Worm (Caenorhabditis elegans) whole organism, late embryonic: Measurements from ENCODE around the gene ttr-25.

Experiments
- C38D4.7 ChIP-seq: fragments of 200-800 bp; sonication (Bioruptor generic); optimal IDR thresholded peaks from 2 replicates; lab custom pipeline; 2018; ENCODE audit warnings: mild to moderate bottlenecking, missing genetic modification characterization, moderate library complexity, missing compliant biosample characterization
- T23F11.4 ChIP-seq: fragments of 200-800 bp; sonication (Bioruptor generic); optimal IDR thresholded peaks from 2 replicates; lab custom pipeline; 2018; ENCODE audit warnings: mild to moderate bottlenecking, missing genetic modification characterization, missing compliant biosample characterization
- ceh-19 ChIP-seq: fragments of 200-800 bp; sonication (Bioruptor generic); optimal IDR thresholded peaks from 2 replicates; lab custom pipeline; 2018; ENCODE audit warnings: mild to moderate bottlenecking, missing genetic modification characterization, missing compliant biosample characterization
- ceh-6 ChIP-seq: fragments of 200-800 bp; sonication (Bioruptor generic); optimal IDR thresholded peaks from 2 replicates; lab custom pipeline; 2018; ENCODE audit warnings: mild to moderate bottlenecking, missing genetic modification characterization, missing compliant biosample characterization
- elt-2 ChIP-seq: sonication (generic microtip); optimal IDR thresholded peaks from 2 replicates; lab custom pipeline; 2016; ENCODE audit warnings: missing genetic modification reagents, missing genetic modification characterization, missing compliant biosample characterization
- hlh-15 ChIP-seq: sonication (generic microtip); optimal IDR thresholded peaks from 2 replicates; lab custom pipeline; 2016; ENCODE audit warnings: missing genetic modification characterization, missing compliant biosample characterization
- lin-11 ChIP-seq: fragments of 200-800 bp; sonication (Bioruptor generic); optimal IDR thresholded peaks from 2 replicates; lab custom pipeline; 2018; ENCODE audit warnings: mild to moderate bottlenecking, missing genetic modification characterization, missing compliant biosample characterization
- pqm-1 ChIP-seq: sonication (generic microtip); optimal IDR thresholded peaks from 2 replicates; lab custom pipeline; 2016; ENCODE audit warnings: missing genetic modification characterization, missing compliant biosample characterization
- pros-1 ChIP-seq: fragments of 150-350 bp; optimal IDR thresholded peaks from 2 replicates; lab custom pipeline; 2014; ENCODE audit warnings: missing biosample characterization, missing genetic modification reagents, missing genetic modification characterization
- tbx-2 ChIP-seq: sonication (generic microtip); optimal IDR thresholded peaks from 2 replicates; lab custom pipeline; 2016; ENCODE audit warnings: missing genetic modification characterization, missing compliant biosample characterization
- unc-55 ChIP-seq: sonication (generic microtip); optimal IDR thresholded peaks from 2 replicates; lab custom pipeline; 2017; ENCODE audit warnings: missing biosample characterization, missing genetic modification reagents, missing genetic modification characterization

ce11 chrV:18597779-18598178 lies 41.3 kb downstream of the ttr-25 start:
- no peak for TF ChIP-seq lin-11
- no peak for TF ChIP-seq ceh-19 (GFP tag; lab: Kevin White, UChicago)
- no peak for TF ChIP-seq hlh-15 (tag; lab: Kevin White, UChicago)
- TF ChIP-seq pqm-1, result no peak
- no peak for TF ChIP-seq elt-2
- TF ChIP-seq T23F11.4 (GFP tag; lab: Kevin White, UChicago), result no peak
- TF ChIP-seq tbx-2, result no peak
- TF ChIP-seq unc-55 (GFP tag; lab: Kevin White, UChicago), result no peak
- no peak for TF ChIP-seq ceh-6 (GFP tag; lab: Kevin White, UChicago)
- TF ChIP-seq C38D4.7 (GFP tag; lab: Kevin White, UChicago), result no peak
- TF ChIP-seq pros-1, result no peak
